Fruit fly (Drosophila melanogaster): ENCODE measurements around the gene Tango9.

Tango9 gene

DNA sequence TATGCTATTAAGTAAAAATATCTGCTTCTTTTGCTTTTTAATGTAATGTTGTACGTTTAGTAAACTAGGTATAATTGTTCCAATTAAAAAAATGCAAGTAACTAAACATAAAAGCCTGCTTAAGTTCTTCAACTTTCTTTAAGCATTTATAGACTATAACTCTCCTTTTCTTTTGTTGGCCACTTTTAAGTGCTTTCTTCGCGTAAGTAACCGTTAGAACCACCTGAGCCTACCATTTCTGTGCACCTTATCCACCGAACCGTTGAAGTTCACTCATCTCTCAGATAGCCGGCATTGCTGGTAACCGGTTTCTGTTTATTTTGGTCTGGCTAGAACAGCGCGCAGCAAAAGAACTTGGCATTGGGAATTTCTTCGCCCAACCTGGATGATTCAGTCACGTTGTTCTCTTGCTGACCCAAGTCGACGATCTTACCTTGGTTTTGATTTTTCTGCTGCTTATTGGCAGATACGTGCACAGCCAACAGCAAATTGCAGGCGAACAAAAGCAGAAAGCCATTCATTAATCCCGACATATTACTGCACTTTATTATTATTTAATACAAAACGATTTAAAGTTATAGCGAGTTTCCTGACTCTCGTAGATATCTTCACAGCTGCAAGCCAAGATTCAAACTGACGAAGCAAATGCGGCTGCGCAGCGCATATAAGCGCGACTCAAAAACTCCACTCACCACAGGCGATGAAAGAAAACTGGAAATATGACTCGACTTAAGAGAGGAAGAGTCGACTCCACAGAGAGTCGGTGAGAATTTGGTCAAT is 2.0 kb upstream of the Tango9 start, which contains the start of gene CG10005:
TSS of gene CG10005 (minus strand) at position 642 of the 780 bp plus-strand sequence.
- TF ChIP-seq D1 (tag; optimal IDR thresholded peaks at IDR 0.05) (no peak), Pif1A (GFP tag; optimal IDR thresholded peaks at IDR 0.05) (no peak), Ets98B (GFP tag; IDR thresholded peaks at IDR 0.05) (peak; percentile 30; the same call in 1 of the 2 replicates), Pif1B (GFP tag; optimal IDR thresholded peaks at IDR 0.05) (peak; percentile 25), EcR (GFP tag; optimal IDR thresholded peaks at IDR 0.05) (peak; percentile 95), fd96Ca (GFP tag; IDR thresholded peaks at IDR 0.05) (no peak), CG15710 (tag; optimal IDR thresholded peaks at IDR 0.05) (no peak)

DNA sequence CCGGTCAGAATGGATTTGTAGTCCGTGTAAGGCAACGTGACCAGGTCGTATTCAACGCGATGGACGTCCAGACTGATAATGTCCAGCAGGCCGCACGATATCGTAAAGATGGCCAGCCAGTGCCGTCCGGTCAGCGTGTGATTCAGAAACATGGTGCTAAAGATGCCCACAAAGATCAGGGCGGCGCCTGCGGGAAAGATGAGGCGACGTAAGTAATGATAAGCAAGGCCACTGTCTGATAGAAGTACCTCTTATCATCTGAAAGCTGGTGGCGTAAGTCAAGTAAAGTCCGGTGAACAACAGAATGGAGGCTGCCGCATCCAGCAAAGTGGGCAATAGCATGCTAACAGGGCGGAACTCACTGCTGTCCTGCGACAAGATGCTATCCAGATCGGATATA is 884 bp downstream of the Tango9 start:
- TF ChIP-seq CG32121 (GFP tag; IDR thresholded peaks at IDR 0.05), result no peak
- peak; percentile 24 for TF ChIP-seq EcR (GFP tag; optimal IDR thresholded peaks at IDR 0.05)

DNA sequence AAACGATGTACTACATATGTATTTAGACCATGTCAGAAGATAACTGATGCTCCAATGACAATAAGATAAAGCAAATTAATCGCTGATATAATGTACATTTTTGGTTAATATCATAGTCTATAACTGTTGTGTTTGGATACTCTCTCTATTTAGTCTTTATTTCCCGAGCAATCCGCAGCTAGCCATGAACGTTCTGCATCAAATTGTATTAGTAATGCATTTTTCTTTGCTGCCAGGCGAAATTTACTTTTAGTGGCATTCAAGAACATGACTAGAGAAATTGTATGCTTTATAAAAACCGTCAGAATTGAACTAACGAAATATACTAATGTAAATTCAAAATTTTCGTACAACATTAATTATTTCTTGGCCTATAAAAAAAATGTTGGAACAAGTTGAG is 3.3 kb downstream of the Tango9 start, which contains the start of gene GC2:
TSS of gene GC2 (plus strand) at position 301 of the 400 bp plus-strand sequence.
- TF ChIP-seq EcR (GFP tag; optimal IDR thresholded peaks at IDR 0.05), result no peak
- TF ChIP-seq CG13204 (GFP tag; optimal IDR thresholded peaks at IDR 0.05), result no peak
- TF ChIP-seq CG10348 (GFP tag; IDR thresholded peaks at IDR 0.05), result no peak
- no peak for TF ChIP-seq Pif1B (GFP tag; optimal IDR thresholded peaks at IDR 0.05)
- TF ChIP-seq Pif1A (GFP tag; optimal IDR thresholded peaks at IDR 0.05), result no peak
- TF ChIP-seq CG14655 (GFP tag; optimal IDR thresholded peaks at IDR 0.05), result no peak
- TF ChIP-seq CG34367 (tag; optimal IDR thresholded peaks at IDR 0.05), result no peak
- TF ChIP-seq CG9948 (tag; optimal IDR thresholded peaks at IDR 0.05), result no peak
- TF ChIP-seq CG12605 (GFP tag; IDR thresholded peaks at IDR 0.05), result no peak
- no peak for TF ChIP-seq Ets98B (GFP tag; IDR thresholded peaks at IDR 0.05)
- no peak for TF ChIP-seq fd96Ca (GFP tag; IDR thresholded peaks at IDR 0.05)
- no peak for TF ChIP-seq Snoo (tag; optimal IDR thresholded peaks at IDR 0.05)
- TF ChIP-seq CG4496 (GFP tag; IDR thresholded peaks at IDR 0.05), result no peak
- TF ChIP-seq gl (tag; optimal IDR thresholded peaks at IDR 0.05), result no peak
- TF ChIP-seq CG17806 (tag; optimal IDR thresholded peaks at IDR 0.05), result no peak
- no peak for TF ChIP-seq CG8301 (tag; optimal IDR thresholded peaks at IDR 0.05)
- TF ChIP-seq CG15710 (tag; optimal IDR thresholded peaks at IDR 0.05), result no peak

DNA sequence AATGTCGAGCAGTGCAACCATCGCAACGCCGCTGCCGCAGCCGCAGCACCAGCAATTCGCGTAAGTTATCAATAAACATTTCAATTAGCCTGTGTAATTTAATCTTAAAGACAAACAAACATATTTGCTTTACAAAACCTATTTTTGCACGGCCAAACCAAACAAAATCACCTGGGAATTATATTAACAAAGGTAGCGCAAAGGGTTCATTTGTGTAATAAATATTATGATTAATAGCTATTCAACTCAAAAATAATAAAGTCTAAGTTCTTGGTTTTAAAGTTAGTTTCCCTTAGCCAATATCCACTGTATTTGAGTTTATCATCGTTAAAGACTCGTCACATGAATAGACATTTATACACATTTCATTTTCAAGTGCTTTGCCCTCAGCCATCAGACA is 5.5 kb downstream of the Tango9 start:
- TF ChIP-seq CG8159 (tag; optimal IDR thresholded peaks at IDR 0.05), result peak; percentile 16
- TF ChIP-seq CG13204 (GFP tag; optimal IDR thresholded peaks at IDR 0.05), result no peak
- peak; percentile 59 for TF ChIP-seq CG8301 (tag; optimal IDR thresholded peaks at IDR 0.05)
- no peak for TF ChIP-seq CG14655 (GFP tag; optimal IDR thresholded peaks at IDR 0.05)
- peak; percentile 71 for TF ChIP-seq CG32121 (GFP tag; IDR thresholded peaks at IDR 0.05)
- TF ChIP-seq CG17806 (tag; optimal IDR thresholded peaks at IDR 0.05), result peak; percentile 17
- TF ChIP-seq CG12605 (GFP tag; IDR thresholded peaks at IDR 0.05), result 0 out of 2 replicates have a peak, but pooled peaks have one; percentile 22
- TF ChIP-seq CG10348 (GFP tag; IDR thresholded peaks at IDR 0.05), result no peak
- no peak for TF ChIP-seq D1 (tag; optimal IDR thresholded peaks at IDR 0.05)
- TF ChIP-seq EcR (GFP tag; optimal IDR thresholded peaks at IDR 0.05), result no peak
- no peak for TF ChIP-seq Pif1A (GFP tag; optimal IDR thresholded peaks at IDR 0.05)
- TF ChIP-seq Ets98B (GFP tag; IDR thresholded peaks at IDR 0.05), result peak; percentile 66
- no peak for TF ChIP-seq gl (tag; optimal IDR thresholded peaks at IDR 0.05)
- peak; percentile 10 for TF ChIP-seq Pif1B (GFP tag; optimal IDR thresholded peaks at IDR 0.05)
- peak; percentile 21 for TF ChIP-seq CG15710 (tag; optimal IDR thresholded peaks at IDR 0.05)
- TF ChIP-seq CG9948 (tag; optimal IDR thresholded peaks at IDR 0.05), result peak; percentile 8
- TF ChIP-seq fd96Ca (GFP tag; IDR thresholded peaks at IDR 0.05), result no peak
- no peak for TF ChIP-seq CG34367 (tag; optimal IDR thresholded peaks at IDR 0.05)
- no peak for TF ChIP-seq Snoo (tag; optimal IDR thresholded peaks at IDR 0.05)
- peak; percentile 45; the same call in 1 of the 3 replicates for TF ChIP-seq CG4496 (GFP tag; IDR thresholded peaks at IDR 0.05)
- TF ChIP-seq rn (GFP tag; IDR thresholded peaks at IDR 0.05), result no peak

DNA sequence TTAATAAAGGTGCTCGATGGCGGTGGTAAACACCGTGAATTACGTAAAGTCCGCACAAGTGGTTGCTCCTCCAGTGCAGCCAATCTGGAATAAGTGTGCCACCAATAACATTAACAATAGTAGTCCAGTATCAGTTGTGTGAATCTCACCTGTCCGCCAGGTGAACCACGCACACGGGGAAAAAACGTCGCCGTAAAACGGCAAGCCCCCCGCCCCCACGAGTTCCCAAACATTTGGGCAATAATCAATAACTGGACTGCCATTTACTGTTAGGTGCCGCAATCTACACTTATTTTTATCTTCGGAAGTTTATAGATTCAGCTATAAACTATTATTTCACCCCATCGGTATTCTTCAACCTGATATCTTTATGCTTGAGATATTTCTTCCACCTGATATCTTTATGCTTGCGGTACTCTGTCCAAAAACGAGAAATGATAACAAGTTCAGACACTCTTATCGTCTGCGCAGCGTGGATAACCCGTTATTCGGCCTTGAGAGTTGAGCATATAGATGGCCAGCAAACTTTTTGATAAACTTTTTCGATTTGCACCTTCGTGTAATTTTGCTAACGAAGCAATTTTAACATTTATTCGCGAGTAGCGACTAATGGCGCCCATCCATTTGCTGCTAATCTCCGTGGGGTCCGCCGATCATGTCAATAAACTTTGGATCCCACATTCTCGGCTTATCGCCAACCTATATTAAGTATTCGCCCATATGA is 6.5 kb downstream of the Tango9 start:
- TF ChIP-seq fd96Ca (GFP tag; IDR thresholded peaks at IDR 0.05) (no peak), CG34367 (tag; optimal IDR thresholded peaks at IDR 0.05) (no peak), EcR (GFP tag; optimal IDR thresholded peaks at IDR 0.05) (peak; percentile 84), Pif1B (GFP tag; optimal IDR thresholded peaks at IDR 0.05) (no peak), gl (tag; optimal IDR thresholded peaks at IDR 0.05) (no peak), CG13204 (GFP tag; optimal IDR thresholded peaks at IDR 0.05) (no peak), D1 (tag; optimal IDR thresholded peaks at IDR 0.05) (no peak), CG17806 (tag; optimal IDR thresholded peaks at IDR 0.05) (no peak)

Data from whole organism, pupa.